Worm (Caenorhabditis elegans) whole organism, L1 larva: ENCODE data around the gene nhr-15.
A peak's percentile ranks its signal among the peaks of the same experiment; 100 is the strongest.

ENCODE experiments used
- C16A3.4 ChIP-seq: fragments of 150-350 bp; optimal IDR thresholded peaks from 2 replicates; lab custom pipeline; 2014; ENCODE audit warnings: missing biosample characterization, missing genetic modification characterization
- C34B4.2 ChIP-seq: sonication (generic microtip); optimal IDR thresholded peaks from 2 replicates; lab custom pipeline; 2017; ENCODE audit warnings: mild to moderate bottlenecking, missing genetic modification characterization, missing compliant biosample characterization
- F16B12.6 ChIP-seq: fragments of 150-350 bp; optimal IDR thresholded peaks from 2 replicates; lab custom pipeline; 2014; ENCODE audit warnings: missing biosample characterization, missing genetic modification characterization
- Y116A8C.19 ChIP-seq: sonication (generic microtip); optimal IDR thresholded peaks from 2 replicates; lab custom pipeline; 2016; ENCODE audit warnings: missing compliant biosample characterization, missing genetic modification characterization, borderline replicate concordance
- aha-1 ChIP-seq: fragments of 150-350 bp; optimal IDR thresholded peaks from 2 replicates; lab custom pipeline; 2014; ENCODE audit warnings: missing biosample characterization, missing genetic modification characterization
- alr-1 ChIP-seq: fragments of 200-800 bp; sonication (Bioruptor generic); optimal IDR thresholded peaks from 2 replicates; lab custom pipeline; 2018; ENCODE audit warnings: borderline replicate concordance, mild to moderate bottlenecking, missing genetic modification characterization, missing compliant biosample characterization
- aly-2 ChIP-seq: fragments of 150-350 bp; optimal IDR thresholded peaks from 2 replicates; lab custom pipeline; 2014; ENCODE audit warnings: missing biosample characterization, missing genetic modification characterization
- ama-1 ChIP-seq: fragments of 150-350 bp; optimal IDR thresholded peaks from 2 replicates; lab custom pipeline; 2014
- ceh-8 ChIP-seq: fragments of 200-800 bp; sonication (Bioruptor generic); optimal IDR thresholded peaks from 2 replicates; lab custom pipeline; 2018; ENCODE audit warnings: mild to moderate bottlenecking, missing genetic modification characterization, moderate library complexity, missing compliant biosample characterization
- ces-1 ChIP-seq: fragments of 150-350 bp; optimal IDR thresholded peaks from 2 replicates; lab custom pipeline; 2014; ENCODE audit warnings: missing biosample characterization, missing genetic modification reagents, missing genetic modification characterization
- dpl-1 ChIP-seq, 3 experiments: fragments of 150-350 bp in 2 of 3; sonication (generic microtip) in 1 of 3; optimal IDR thresholded peaks; 2 replicates each; lab custom pipeline; 2014 to 2017; ENCODE audit warnings: missing biosample characterization in 3 of 3, missing genetic modification characterization in 3 of 3, missing genetic modification reagents in 3 of 3
- efl-1 ChIP-seq, 4 experiments: fragments of 150-350 bp; optimal IDR thresholded peaks in 3 of 4; peaks in 1 of 4; 1 replicate in 1 of 4; 2 replicates in 3 of 4; lab custom pipeline; 2014; ENCODE audit warnings: missing biosample characterization in 2 of 4, missing genetic modification characterization in 2 of 4, missing genetic modification reagents in 2 of 4
- egl-27 ChIP-seq, 2 experiments: fragments of 150-350 bp in 1 of 2; sonication (generic microtip); optimal IDR thresholded peaks; 3 replicates each; lab custom pipeline; 2017 to 2018; ENCODE audit warnings: missing biosample characterization in 2 of 2, missing genetic modification characterization in 2 of 2, missing genetic modification reagents in 2 of 2
- elt-2 ChIP-seq: sonication (generic microtip); optimal IDR thresholded peaks from 2 replicates; lab custom pipeline; 2016; ENCODE audit warnings: missing genetic modification characterization, mild to moderate bottlenecking, inconsistent platforms, missing compliant biosample characterization, missing genetic modification reagents
- ets-5 ChIP-seq: fragments of 200-800 bp; sonication (Bioruptor generic); IDR thresholded peaks from 2 replicates; pipeline ENCODE4 v1.3.6; 2022; ENCODE audit warnings: missing genetic modification characterization, missing compliant biosample characterization
- fkh-10 ChIP-seq: sonication (generic microtip); optimal IDR thresholded peaks from 2 replicates; lab custom pipeline; 2017; ENCODE audit warnings: missing biosample characterization, missing genetic modification reagents, missing genetic modification characterization
- fkh-8 ChIP-seq: sonication (generic microtip); optimal IDR thresholded peaks from 2 replicates; lab custom pipeline; 2016; ENCODE audit warnings: mild to moderate bottlenecking, missing genetic modification characterization, missing compliant biosample characterization
- hlh-4 ChIP-seq: sonication (generic microtip); optimal IDR thresholded peaks from 2 replicates; lab custom pipeline; 2016; ENCODE audit warnings: mild to moderate bottlenecking, missing genetic modification characterization, missing compliant biosample characterization
- hpl-2 ChIP-seq: fragments of 150-350 bp; optimal IDR thresholded peaks from 2 replicates; lab custom pipeline; 2014; ENCODE audit warnings: missing biosample characterization, missing genetic modification reagents, missing genetic modification characterization
- jun-1 ChIP-seq: fragments of 150-350 bp; optimal IDR thresholded peaks from 2 replicates; lab custom pipeline; 2014; ENCODE audit warnings: missing biosample characterization, missing genetic modification reagents, missing genetic modification characterization
- lin-15B ChIP-seq: fragments of 150-350 bp; sonication (generic microtip); optimal IDR thresholded peaks from 3 replicates; lab custom pipeline; 2014; ENCODE audit warnings: missing biosample characterization, missing genetic modification characterization
- lin-35 ChIP-seq, 2 experiments: fragments of 150-350 bp; optimal IDR thresholded peaks; 2 replicates each; lab custom pipeline; 2014; ENCODE audit warnings: missing biosample characterization in 2 of 2, missing genetic modification characterization in 2 of 2, missing genetic modification reagents in 2 of 2
- mab-9 ChIP-seq: fragments of 200-800 bp; sonication (Bioruptor generic); IDR thresholded peaks from 2 replicates; pipeline ENCODE4 v1.3.6; 2022; ENCODE audit warnings: missing genetic modification reagents, missing genetic modification characterization, missing compliant biosample characterization
- mdl-1 ChIP-seq, 2 experiments: fragments of 150-350 bp; optimal IDR thresholded peaks; 2 replicates each; lab custom pipeline; 2014 to 2017; ENCODE audit warnings: missing biosample characterization in 2 of 2, missing genetic modification characterization in 2 of 2, inconsistent platforms in 1 of 2
- nhr-19 ChIP-seq: fragments of 200-800 bp; sonication (Bioruptor generic); conservative IDR thresholded peaks from 2 replicates; pipeline ENCODE4 v1.3.6; 2022; ENCODE audit warnings: missing genetic modification characterization, missing compliant biosample characterization
- nhr-20 ChIP-seq: sonication (generic microtip); optimal IDR thresholded peaks from 2 replicates; lab custom pipeline; 2016; ENCODE audit warnings: mild to moderate bottlenecking, missing genetic modification characterization, missing compliant biosample characterization
- nhr-237 ChIP-seq: fragments of 150-350 bp; optimal IDR thresholded peaks from 2 replicates; lab custom pipeline; 2014; ENCODE audit warnings: missing biosample characterization, missing genetic modification characterization
- nhr-71 ChIP-seq: sonication (generic microtip); optimal IDR thresholded peaks from 2 replicates; lab custom pipeline; 2016; ENCODE audit warnings: mild to moderate bottlenecking, missing genetic modification characterization, moderate library complexity, missing compliant biosample characterization
- nhr-77 ChIP-seq: fragments of 150-350 bp; optimal IDR thresholded peaks from 2 replicates; lab custom pipeline; 2014; ENCODE audit warnings: missing biosample characterization, missing genetic modification characterization
- nhr-84 ChIP-seq: sonication (generic microtip); optimal IDR thresholded peaks from 2 replicates; lab custom pipeline; 2017; ENCODE audit warnings: missing biosample characterization, missing genetic modification characterization
- nhr-90 ChIP-seq: sonication (generic microtip); optimal IDR thresholded peaks from 2 replicates; lab custom pipeline; 2016; ENCODE audit warnings: mild to moderate bottlenecking, missing genetic modification characterization, missing compliant biosample characterization; ENCODE audit not compliant: poor library complexity
- pag-3 ChIP-seq: sonication (generic microtip); optimal IDR thresholded peaks from 2 replicates; lab custom pipeline; 2017; ENCODE audit warnings: missing genetic modification characterization, mild to moderate bottlenecking, missing compliant biosample characterization, antibody characterized with exemption, borderline replicate concordance; ENCODE audit not compliant: insufficient read depth
- pax-3 ChIP-seq: fragments of 200-800 bp; sonication (Bioruptor generic); optimal IDR thresholded peaks from 2 replicates; lab custom pipeline; 2018; ENCODE audit warnings: mild to moderate bottlenecking, missing genetic modification characterization, moderate library complexity, missing compliant biosample characterization
- pqm-1 ChIP-seq: sonication (generic microtip); optimal IDR thresholded peaks from 3 replicates; lab custom pipeline; 2017; ENCODE audit warnings: missing biosample characterization, missing genetic modification characterization
- rnt-1 ChIP-seq: sonication (generic microtip); optimal IDR thresholded peaks from 2 replicates; lab custom pipeline; 2016; ENCODE audit warnings: mild to moderate bottlenecking, missing genetic modification characterization, moderate library complexity, missing compliant biosample characterization
- skn-1 ChIP-seq: fragments of 150-350 bp; optimal IDR thresholded peaks from 2 replicates; lab custom pipeline; 2014; ENCODE audit warnings: missing biosample characterization, missing genetic modification characterization
- snpc-4 ChIP-seq: fragments of 150-350 bp; optimal IDR thresholded peaks from 2 replicates; lab custom pipeline; 2014; ENCODE audit warnings: missing biosample characterization, missing genetic modification characterization
- sptf-1 ChIP-seq: fragments of 150-350 bp; optimal IDR thresholded peaks from 2 replicates; lab custom pipeline; 2014; ENCODE audit warnings: missing biosample characterization, missing genetic modification characterization
- sup-37 ChIP-seq: fragments of 200-800 bp; sonication (Bioruptor generic); optimal IDR thresholded peaks from 2 replicates; lab custom pipeline; 2018; ENCODE audit warnings: mild to moderate bottlenecking, missing genetic modification characterization, missing compliant biosample characterization
- tbx-2 ChIP-seq: sonication (generic microtip); optimal IDR thresholded peaks from 2 replicates; lab custom pipeline; 2016; ENCODE audit warnings: missing genetic modification characterization, missing compliant biosample characterization
- tlp-1 ChIP-seq: fragments of 150-350 bp; optimal IDR thresholded peaks from 2 replicates; lab custom pipeline; 2014; ENCODE audit warnings: missing biosample characterization, missing genetic modification characterization
- unc-98 ChIP-seq: fragments of 200-800 bp; sonication (Bioruptor generic); IDR thresholded peaks from 2 replicates; pipeline ENCODE4 v1.3.6; 2022; ENCODE audit warnings: missing genetic modification characterization, missing compliant biosample characterization
- xbp-1 ChIP-seq: sonication (generic microtip); optimal IDR thresholded peaks from 2 replicates; lab custom pipeline; 2016; ENCODE audit warnings: missing genetic modification characterization, missing compliant biosample characterization
- zag-1 ChIP-seq: fragments of 150-350 bp; optimal IDR thresholded peaks from 2 replicates; lab custom pipeline; 2014; ENCODE audit warnings: missing biosample characterization, missing genetic modification characterization

Gene nhr-15

ce11 chrV:331245-331644, 18.7 kb downstream of the nhr-15 start:
- TF ChIP-seq ceh-8 (GFP tag; lab: Kevin White, UChicago) (no peak), fkh-8 (tag; lab: Kevin White, UChicago) (no peak), lin-15B (tag; lab: Kevin White, UChicago) (no peak), ces-1 (GFP tag; lab: Kevin White, UChicago) (no peak), pag-3 (tag; lab: Kevin White, UChicago) (no peak), xbp-1 (tag; lab: Kevin White, UChicago) (no peak), ama-1 (lab: Kevin White, UChicago) (no peak), pax-3 (tag; lab: Kevin White, UChicago) (no peak), sptf-1 (tag; lab: Kevin White, UChicago) (no peak), sup-37 (GFP tag; lab: Kevin White, UChicago) (no peak), unc-98 (GFP tag; lab: Robert Waterston, UW) (no peak), skn-1 (tag; lab: Kevin White, UChicago) (no peak), nhr-71 (tag; lab: Kevin White, UChicago) (no peak), fkh-10 (GFP tag; lab: Kevin White, UChicago) (no peak), mdl-1 (tag; optimal IDR thresholded peaks at IDR 0.05; lab: Kevin White, UChicago) (no peak), nhr-19 (GFP tag; lab: Robert Waterston, UW) (no peak), nhr-237 (no peak), egl-27 (tag; optimal IDR thresholded peaks at IDR 0.05; lab: Kevin White, UChicago) (no peak), Y116A8C.19 (no peak), pqm-1 (tag; lab: Kevin White, UChicago) (no peak)

- TF ChIP-seq elt-2 (tag; lab: Kevin White, UChicago) (peak; percentile 85), pag-3 (tag; lab: Kevin White, UChicago) (no peak), C16A3.4 (tag; lab: Kevin White, UChicago) (no peak), snpc-4 (tag; lab: Kevin White, UChicago) (no peak), lin-35 (GFP tag; optimal IDR thresholded peaks at IDR 0.05; lab: Kevin White, UChicago) (peak in 1 of 2 experiments; percentile 22), pqm-1 (tag; lab: Kevin White, UChicago) (peak; percentile 63), Y116A8C.19 (no peak)
Measured at ce11 chrV:332585-332984, 20.1 kb downstream of the nhr-15 start.

ce11 chrV:333713-334112, 21.2 kb downstream of the nhr-15 start:
- no peak for TF ChIP-seq F16B12.6 (tag; lab: Kevin White, UChicago)
- no peak for TF ChIP-seq aha-1 (tag; lab: Kevin White, UChicago)
- no peak for TF ChIP-seq Y116A8C.19
- TF ChIP-seq ceh-8 (GFP tag; lab: Kevin White, UChicago), result no peak
- TF ChIP-seq nhr-90 (tag; lab: Kevin White, UChicago), result peak; percentile 17
- peak; percentile 9 for TF ChIP-seq pqm-1 (tag; lab: Kevin White, UChicago)
- peak; percentile 67 for TF ChIP-seq jun-1 (tag; lab: Kevin White, UChicago)
- no peak for TF ChIP-seq alr-1 (tag; lab: Kevin White, UChicago)
- TF ChIP-seq hlh-4 (tag; lab: Kevin White, UChicago), result no peak
- no peak for TF ChIP-seq efl-1 (optimal IDR thresholded peaks at IDR 0.05; lab: Kevin White, UChicago)
- TF ChIP-seq efl-1 (GFP tag; optimal IDR thresholded peaks at IDR 0.05 in 1 of 2; lab: Kevin White, UChicago), result peak in 1 of 2 experiments; percentile 83
- TF ChIP-seq nhr-237, result no peak
- peak; percentile 10 for TF ChIP-seq nhr-20 (tag; lab: Kevin White, UChicago)
- TF ChIP-seq pax-3 (tag; lab: Kevin White, UChicago), result peak; percentile 36
- TF ChIP-seq lin-35 (GFP tag; optimal IDR thresholded peaks at IDR 0.05; lab: Kevin White, UChicago), result peak in 1 of 2 experiments; percentile 6
- peak; percentile 95 for TF ChIP-seq elt-2 (tag; lab: Kevin White, UChicago)
- TF ChIP-seq mab-9 (GFP tag; lab: Robert Waterston, UW), result no peak

ce11 chrV:336350-336749, 23.8 kb downstream of the nhr-15 start, which contains the start of gene dmd-8:
Gene dmd-8, minus strand, starts transcription at chrV:336450.
- no peak for TF ChIP-seq lin-35 (GFP tag; optimal IDR thresholded peaks at IDR 0.05; lab: Kevin White, UChicago)
- no peak for TF ChIP-seq jun-1 (tag; lab: Kevin White, UChicago)
- TF ChIP-seq nhr-84 (tag; lab: Kevin White, UChicago), result no peak
- no peak for TF ChIP-seq aly-2 (tag; lab: Kevin White, UChicago)
- TF ChIP-seq tlp-1 (tag; lab: Kevin White, UChicago), result no peak
- TF ChIP-seq nhr-19 (GFP tag; lab: Robert Waterston, UW), result no peak
- TF ChIP-seq dpl-1 (GFP tag; optimal IDR thresholded peaks at IDR 0.05; lab: Kevin White, UChicago), result no peak
- no peak for TF ChIP-seq rnt-1 (tag; lab: Kevin White, UChicago)
- TF ChIP-seq tbx-2 (tag; lab: Kevin White, UChicago), result no peak
- no peak for TF ChIP-seq hpl-2 (GFP tag; lab: Kevin White, UChicago)
- TF ChIP-seq ets-5 (GFP tag; lab: Robert Waterston, UW), result no peak
- TF ChIP-seq fkh-8 (tag; lab: Kevin White, UChicago), result no peak
- no peak for TF ChIP-seq zag-1
- TF ChIP-seq sptf-1 (tag; lab: Kevin White, UChicago), result no peak
- TF ChIP-seq C34B4.2 (tag; lab: Kevin White, UChicago), result no peak
- no peak for TF ChIP-seq nhr-77 (tag; lab: Kevin White, UChicago)
